Fruit fly (Drosophila melanogaster) whole organism, embryonic: ENCODE data around the gene CG2006.

Source experiments
- Asciz ChIP-seq: fragments of 200-800 bp; sonication (Bioruptor generic); optimal IDR thresholded peaks from 2 replicates; lab custom pipeline; 2017; ENCODE audit warnings: missing biosample characterization, mild to moderate bottlenecking, missing genetic modification characterization, missing genetic modification reagents
- B-H1 ChIP-seq: fragments of 200-800 bp; sonication (Bioruptor generic); IDR thresholded peaks from 3 replicates; pipeline ENCODE4 v1.3.6; 2022; ENCODE audit warnings: missing biosample characterization, missing genetic modification characterization
- Bgb ChIP-seq: fragments of 200-800 bp; sonication (Bioruptor generic); IDR thresholded peaks from 2 replicates; pipeline ENCODE4 v1.3.6; 2022; ENCODE audit warnings: missing biosample characterization, missing genetic modification characterization; ENCODE audit not compliant: partially characterized antibody
- CG10147 ChIP-seq: fragments of 200-800 bp; sonication (Bioruptor generic); optimal IDR thresholded peaks from 2 replicates; lab custom pipeline; 2019; ENCODE audit warnings: missing biosample characterization, mild to moderate bottlenecking, missing genetic modification characterization, moderate library complexity
- CG10209 ChIP-seq: fragments of 200-800 bp; sonication (Bioruptor generic); optimal IDR thresholded peaks from 3 replicates; lab custom pipeline; 2017; ENCODE audit warnings: missing biosample characterization, mild to moderate bottlenecking, missing genetic modification characterization, missing genetic modification reagents
- CG10267 ChIP-seq: fragments of 200-800 bp; sonication (Bioruptor generic); optimal IDR thresholded peaks from 2 replicates; lab custom pipeline; 2018; ENCODE audit warnings: missing biosample characterization, mild to moderate bottlenecking, missing genetic modification characterization, moderate library complexity
- CG11456 ChIP-seq: fragments of 200-800 bp; sonication (Bioruptor generic); IDR thresholded peaks from 3 replicates; pipeline ENCODE4 v1.3.6; 2022; ENCODE audit warnings: missing biosample characterization, missing genetic modification characterization
- CG12155 ChIP-seq: fragments of 200-800 bp; sonication (Bioruptor generic); optimal IDR thresholded peaks from 3 replicates; lab custom pipeline; 2016; ENCODE audit warnings: missing biosample characterization, missing genetic modification characterization
- CG12769 ChIP-seq: fragments of 200-800 bp; sonication (Bioruptor generic); optimal IDR thresholded peaks from 2 replicates; lab custom pipeline; 2019; ENCODE audit warnings: missing biosample characterization, mild to moderate bottlenecking, missing genetic modification characterization, moderate library complexity
- CG12942 ChIP-seq: fragments of 200-800 bp; sonication (Bioruptor generic); optimal IDR thresholded peaks from 3 replicates; lab custom pipeline; 2016; ENCODE audit warnings: missing biosample characterization, missing genetic modification characterization
- CG13894 ChIP-seq: fragments of 200-800 bp; sonication (Bioruptor generic); optimal IDR thresholded peaks from 3 replicates; lab custom pipeline; 2018; ENCODE audit warnings: missing biosample characterization, mild to moderate bottlenecking, missing genetic modification characterization, moderate library complexity
- CG14050 ChIP-seq: fragments of 200-800 bp; sonication (Bioruptor generic); IDR thresholded peaks from 3 replicates; pipeline ENCODE4 v1.3.6; 2022; ENCODE audit warnings: missing biosample characterization, missing genetic modification characterization
- CG15514 ChIP-seq: fragments of 200-800 bp; sonication (Bioruptor generic); optimal IDR thresholded peaks from 3 replicates; lab custom pipeline; 2017; ENCODE audit warnings: missing biosample characterization, missing genetic modification characterization, mild to moderate bottlenecking, moderate library complexity, missing genetic modification reagents
- CG17328 ChIP-seq: fragments of 200-800 bp; sonication (Bioruptor generic); IDR thresholded peaks from 2 replicates; pipeline ENCODE4 v1.3.6; 2022; ENCODE audit warnings: missing biosample characterization, missing genetic modification characterization
- CG18619 ChIP-seq: fragments of 200-800 bp; sonication (Bioruptor generic); optimal IDR thresholded peaks from 3 replicates; lab custom pipeline; 2017; ENCODE audit warnings: missing biosample characterization, mild to moderate bottlenecking, missing genetic modification characterization
- CG33557 ChIP-seq: fragments of 200-800 bp; sonication (Bioruptor generic); optimal IDR thresholded peaks from 2 replicates; lab custom pipeline; 2019; ENCODE audit warnings: missing biosample characterization, mild to moderate bottlenecking, missing genetic modification characterization, moderate library complexity
- CG34376 ChIP-seq: fragments of 200-800 bp; sonication (Bioruptor generic); optimal IDR thresholded peaks from 2 replicates; lab custom pipeline; 2018; ENCODE audit warnings: missing biosample characterization, mild to moderate bottlenecking, missing genetic modification characterization
- CG4328 ChIP-seq: fragments of 200-800 bp; sonication (Bioruptor generic); optimal IDR thresholded peaks from 3 replicates; lab custom pipeline; 2017; ENCODE audit warnings: missing biosample characterization, missing genetic modification reagents, missing genetic modification characterization
- CG4854 ChIP-seq: fragments of 200-800 bp; sonication (Bioruptor generic); optimal IDR thresholded peaks from 2 replicates; lab custom pipeline; 2016; ENCODE audit warnings: missing biosample characterization, missing genetic modification characterization, inconsistent platforms
- CG6683 ChIP-seq: fragments of 200-800 bp; sonication (Bioruptor generic); optimal IDR thresholded peaks from 2 replicates; lab custom pipeline; 2017; ENCODE audit warnings: missing biosample characterization, mild to moderate bottlenecking, missing genetic modification characterization, missing genetic modification reagents
- CoRest ChIP-seq: fragments of 200-800 bp; sonication (Bioruptor generic); optimal IDR thresholded peaks from 3 replicates; lab custom pipeline; 2018; ENCODE audit warnings: missing biosample characterization, mild to moderate bottlenecking, missing genetic modification characterization, moderate library complexity
- D19B ChIP-seq: fragments of 200-800 bp; sonication (Bioruptor generic); optimal IDR thresholded peaks from 2 replicates; lab custom pipeline; 2017; ENCODE audit warnings: missing biosample characterization, mild to moderate bottlenecking, missing genetic modification characterization
- Doc2 ChIP-seq: fragments of 200-800 bp; sonication (Bioruptor generic); IDR thresholded peaks from 2 replicates; pipeline ENCODE4 v1.3.6; 2022; ENCODE audit warnings: missing biosample characterization, missing genetic modification characterization
- Fer3 ChIP-seq: fragments of 200-800 bp; sonication (Bioruptor generic); optimal IDR thresholded peaks from 2 replicates; lab custom pipeline; 2018; ENCODE audit warnings: missing biosample characterization, mild to moderate bottlenecking, missing genetic modification characterization, moderate library complexity
- Hr3 ChIP-seq: fragments of 200-800 bp; sonication (Bioruptor generic); optimal IDR thresholded peaks from 3 replicates; lab custom pipeline; 2016; ENCODE audit warnings: missing biosample characterization, missing genetic modification characterization
- Lpt ChIP-seq: fragments of >200 bp; optimal IDR thresholded peaks from 2 replicates; lab custom pipeline; 2018; ENCODE audit warnings: missing biosample characterization, missing genetic modification characterization
- MTF-1 ChIP-seq: fragments of 200-800 bp; sonication (Bioruptor generic); optimal IDR thresholded peaks from 2 replicates; lab custom pipeline; 2018; ENCODE audit warnings: missing biosample characterization, mild to moderate bottlenecking, missing genetic modification characterization, borderline replicate concordance
- Myb ChIP-seq: fragments of 200-800 bp; sonication (Bioruptor generic); optimal IDR thresholded peaks from 2 replicates; lab custom pipeline; 2016; ENCODE audit warnings: missing biosample characterization, missing genetic modification characterization
- Nf-YC ChIP-seq: fragments of 200-800 bp; optimal IDR thresholded peaks from 3 replicates; lab custom pipeline; 2019; ENCODE audit warnings: missing biosample characterization, mild to moderate bottlenecking, missing genetic modification characterization, moderate library complexity
- ara ChIP-seq: fragments of 200-800 bp; sonication (Bioruptor generic); IDR thresholded peaks from 2 replicates; pipeline ENCODE4 v1.3.6; 2022; ENCODE audit warnings: missing biosample characterization, missing genetic modification characterization
- bbx ChIP-seq: fragments of 200-800 bp; sonication (Bioruptor generic); IDR thresholded peaks from 2 replicates; pipeline ENCODE4 v1.3.6; 2022; ENCODE audit warnings: missing biosample characterization, missing genetic modification characterization; ENCODE audit not compliant: partially characterized antibody
- bigmax ChIP-seq: fragments of 200-800 bp; sonication (Bioruptor generic); optimal IDR thresholded peaks from 2 replicates; lab custom pipeline; 2018; ENCODE audit warnings: missing biosample characterization, mild to moderate bottlenecking, missing genetic modification characterization
- bowl ChIP-seq: fragments of 200-800 bp; sonication (Bioruptor generic); IDR thresholded peaks from 2 replicates; pipeline ENCODE4 v1.3.6; 2022; ENCODE audit warnings: missing biosample characterization, missing genetic modification characterization
- chn ChIP-seq: fragments of 200-800 bp; sonication (Bioruptor generic); optimal IDR thresholded peaks from 2 replicates; lab custom pipeline; 2016; ENCODE audit warnings: missing biosample characterization, missing genetic modification characterization
- ftz-f1 ChIP-seq: fragments of 200-800 bp; sonication (Bioruptor generic); optimal IDR thresholded peaks from 2 replicates; lab custom pipeline; 2016; ENCODE audit warnings: missing biosample characterization, missing genetic modification characterization
- h ChIP-seq: fragments of >200 bp; optimal IDR thresholded peaks from 2 replicates; lab custom pipeline; 2017
- ham ChIP-seq: fragments of 200-800 bp; sonication (Bioruptor generic); IDR thresholded peaks from 2 replicates; pipeline ENCODE4 v1.3.6; 2022; ENCODE audit warnings: missing biosample characterization, missing genetic modification characterization
- hb ChIP-seq: fragments of 200-800 bp; sonication (Bioruptor generic); IDR thresholded peaks from 3 replicates; pipeline ENCODE4 v1.3.6; 2022; ENCODE audit warnings: missing biosample characterization, missing genetic modification characterization; ENCODE audit not compliant: partially characterized antibody
- knrl ChIP-seq: fragments of 200-800 bp; sonication (Bioruptor generic); IDR thresholded peaks from 3 replicates; pipeline ENCODE4 v1.3.6; 2022; ENCODE audit warnings: missing biosample characterization, missing genetic modification characterization; ENCODE audit not compliant: partially characterized antibody
- lov ChIP-seq, 2 experiments: fragments of 200-800 bp in 1 of 2; fragments of >200 bp in 1 of 2; sonication (Bioruptor generic) in 1 of 2; IDR thresholded peaks in 1 of 2; optimal IDR thresholded peaks in 1 of 2; 2 replicates in 1 of 2; 3 replicates in 1 of 2; pipeline versions ENCODE4 v1.3.6 to Lab custom; 2017 to 2022; ENCODE audit warnings: missing biosample characterization in 1 of 2, missing genetic modification characterization in 1 of 2
- odd ChIP-seq: fragments of 200-800 bp; sonication (Bioruptor generic); optimal IDR thresholded peaks from 2 replicates; lab custom pipeline; 2017; ENCODE audit warnings: missing biosample characterization, mild to moderate bottlenecking, missing genetic modification characterization
- pzg ChIP-seq: fragments of 200-800 bp; sonication (Bioruptor generic); optimal IDR thresholded peaks from 3 replicates; lab custom pipeline; 2018; ENCODE audit warnings: missing biosample characterization, mild to moderate bottlenecking, missing genetic modification characterization, moderate library complexity
- salm ChIP-seq: fragments of 200-800 bp; sonication (Bioruptor generic); optimal IDR thresholded peaks from 2 replicates; lab custom pipeline; 2018; ENCODE audit warnings: missing biosample characterization, mild to moderate bottlenecking, missing genetic modification characterization
- slbo ChIP-seq: fragments of 200-800 bp; sonication (Bioruptor generic); IDR thresholded peaks from 2 replicates; pipeline ENCODE4 v1.3.6; 2022; ENCODE audit warnings: missing biosample characterization, missing genetic modification characterization
- tup ChIP-seq: fragments of 200-800 bp; sonication (Bioruptor generic); optimal IDR thresholded peaks from 2 replicates; lab custom pipeline; 2016; ENCODE audit warnings: missing biosample characterization, mild to moderate bottlenecking, missing genetic modification characterization, moderate library complexity
- unpg ChIP-seq: fragments of 200-800 bp; sonication (Bioruptor generic); optimal IDR thresholded peaks from 3 replicates; lab custom pipeline; 2018; ENCODE audit warnings: missing biosample characterization, mild to moderate bottlenecking, missing genetic modification characterization, moderate library complexity
- z ChIP-seq: fragments of 200-800 bp; sonication (Bioruptor generic); IDR thresholded peaks from 3 replicates; pipeline ENCODE4 v1.3.6; 2022; ENCODE audit warnings: missing biosample characterization, missing genetic modification characterization
- zen2 ChIP-seq: fragments of 200-800 bp; sonication (Bioruptor generic); IDR thresholded peaks from 3 replicates; pipeline ENCODE4 v1.3.6; 2022; ENCODE audit warnings: missing biosample characterization, missing genetic modification characterization; ENCODE audit not compliant: partially characterized antibody

The CG2006 gene

dm6 chr3R:29478952-29479538 lies 10.2 kb upstream of the CG2006 start (continued):
- TF ChIP-seq Hr3 (GFP tag; lab: Kevin White, UChicago) (peak; percentile 17), ham (GFP tag; lab: Robert Waterston, UW) (no peak), Asciz (peak; percentile 69), pzg (GFP tag; lab: Kevin White, UChicago) (no peak), CG34376 (GFP tag; lab: Kevin White, UChicago) (peak; percentile 88), MTF-1 (GFP tag; lab: Kevin White, UChicago) (peak; percentile 26), CG6683 (GFP tag; lab: Kevin White, UChicago) (peak; percentile 24), z (GFP tag; lab: Robert Waterston, UW) (no peak), CG33557 (GFP tag; lab: Kevin White, UChicago) (no peak), CG10267 (peak; percentile 30), CG13894 (tag; lab: Kevin White, UChicago) (peak; percentile 94), CG15514 (GFP tag; lab: Kevin White, UChicago) (peak; percentile 41), CG12769 (tag; lab: Kevin White, UChicago) (no peak), Doc2 (GFP tag; lab: Robert Waterston, UW) (peak; percentile 30; the same call in 1 of the 2 replicates), CG10147 (GFP tag; lab: Kevin White, UChicago) (peak; percentile 61), CG17328 (peak; percentile 71), CG10209 (GFP tag; lab: Kevin White, UChicago) (peak; percentile 34), ftz-f1 (peak; percentile 20), tup (GFP tag; lab: Kevin White, UChicago) (no peak), hb (GFP tag; lab: Robert Waterston, UW) (no peak), D19B (peak; percentile 43), ara (peak; percentile 51), slbo (peak; percentile 70), lov (optimal IDR thresholded peaks at IDR 0.05; lab: Kevin White, UChicago) (no peak), lov (GFP tag; IDR thresholded peaks at IDR 0.05; lab: Robert Waterston, UW) (no peak), CG18619 (GFP tag; lab: Kevin White, UChicago) (peak; percentile 41), bigmax (GFP tag; lab: Kevin White, UChicago) (no peak), B-H1 (peak; percentile 52; the same call in 2 of the 3 replicates), CG12942 (GFP tag; lab: Kevin White, UChicago) (no peak), knrl (GFP tag; lab: Robert Waterston, UW) (no peak), salm (tag; lab: Kevin White, UChicago) (peak; percentile 38), zen2 (GFP tag; lab: Robert Waterston, UW) (no peak), odd (GFP tag; lab: Kevin White, UChicago) (peak; percentile 55), CG4854 (GFP tag; lab: Kevin White, UChicago) (no peak), CG14050 (GFP tag; lab: Robert Waterston, UW) (peak; percentile 71), Bgb (GFP tag; lab: Robert Waterston, UW) (peak; percentile 29; the same call in 1 of the 2 replicates), bowl (GFP tag; lab: Robert Waterston, UW) (peak; percentile 58; the same call in 1 of the 2 replicates), unpg (GFP tag; lab: Kevin White, UChicago) (peak; percentile 78), bbx (GFP tag; lab: Robert Waterston, UW) (peak; percentile 19; the same call in 1 of the 2 replicates), h (lab: Kevin White, UChicago) (no peak), Nf-YC (peak; percentile 54), CG4328 (GFP tag; lab: Kevin White, UChicago) (peak; percentile 39), CoRest (peak; percentile 69), CG12155 (GFP tag; lab: Kevin White, UChicago) (no peak), Myb (GFP tag; lab: Kevin White, UChicago) (peak; percentile 9), Fer3 (tag; lab: Kevin White, UChicago) (peak; percentile 74), Lpt (GFP tag; lab: Kevin White, UChicago) (no peak), chn (GFP tag; lab: Kevin White, UChicago) (no peak), CG11456 (peak; percentile 55; the same call in 2 of the 3 replicates)
